Worm (Caenorhabditis elegans) whole organism, L4 larva: Measurements from ENCODE around the gene F52B10.3.

Experiments
- F10B5.3 ChIP-seq: sonication (generic microtip); optimal IDR thresholded peaks from 2 replicates; lab custom pipeline; 2016; ENCODE audit warnings: mild to moderate bottlenecking, missing genetic modification characterization, missing compliant biosample characterization
- F37D6.2 ChIP-seq: sonication (generic microtip); optimal IDR thresholded peaks from 2 replicates; lab custom pipeline; 2016; ENCODE audit warnings: mild to moderate bottlenecking, missing genetic modification characterization, missing compliant biosample characterization
- F49E8.2 ChIP-seq: sonication (generic microtip); optimal IDR thresholded peaks from 2 replicates; lab custom pipeline; 2016; ENCODE audit warnings: missing compliant biosample characterization, mild to moderate bottlenecking, missing genetic modification characterization, borderline replicate concordance
- R02D3.7 ChIP-seq: fragments of 150-350 bp; sonication (generic microtip); optimal IDR thresholded peaks from 3 replicates; lab custom pipeline; 2014; ENCODE audit warnings: missing biosample characterization, missing genetic modification characterization
- T26A8.4 ChIP-seq: fragments of 200-800 bp; sonication (Bioruptor generic); IDR thresholded peaks from 2 replicates; pipeline ENCODE4 v1.3.6; 2022; ENCODE audit warnings: missing genetic modification characterization, missing compliant biosample characterization
- Y48G9A.11 ChIP-seq: fragments of 200-800 bp; sonication (Bioruptor generic); IDR thresholded peaks from 2 replicates; pipeline ENCODE4 v1.3.6; 2022; ENCODE audit warnings: missing genetic modification reagents, missing genetic modification characterization, missing compliant biosample characterization
- Y75B8A.6 ChIP-seq: fragments of 200-800 bp; sonication (Bioruptor generic); IDR thresholded peaks from 2 replicates; pipeline ENCODE4 v1.3.6; 2022; ENCODE audit warnings: missing genetic modification reagents, missing genetic modification characterization, missing compliant biosample characterization
- ZK546.5 ChIP-seq, 2 experiments: sonication (generic microtip); optimal IDR thresholded peaks; 2 replicates each; lab custom pipeline; 2017; ENCODE audit warnings: missing biosample characterization in 2 of 2, missing genetic modification characterization in 2 of 2
- aha-1 ChIP-seq: fragments of 150-350 bp; peaks from one replicate; lab custom pipeline; 2014; ENCODE audit warnings: missing biosample characterization, missing genetic modification characterization
- aly-2 ChIP-seq: sonication (generic microtip); optimal IDR thresholded peaks from 2 replicates; lab custom pipeline; 2018; ENCODE audit warnings: missing biosample characterization, missing genetic modification characterization
- arid-1 ChIP-seq: fragments of 200-800 bp; sonication (Bioruptor generic); conservative IDR thresholded peaks from 2 replicates; pipeline ENCODE4 v1.3.6; 2022; ENCODE audit warnings: missing genetic modification reagents, missing genetic modification characterization, missing compliant biosample characterization
- attf-4 ChIP-seq: sonication (generic microtip); optimal IDR thresholded peaks from 3 replicates; lab custom pipeline; 2017; ENCODE audit warnings: missing biosample characterization, missing genetic modification characterization
- ceh-20 ChIP-seq: fragments of 200-800 bp; sonication (Bioruptor generic); IDR thresholded peaks from 2 replicates; pipeline ENCODE4 v1.3.6; 2022; ENCODE audit warnings: missing genetic modification reagents, missing genetic modification characterization, missing compliant biosample characterization
- ceh-62 ChIP-seq: sonication (generic microtip); optimal IDR thresholded peaks from 2 replicates; lab custom pipeline; 2017; ENCODE audit warnings: missing biosample characterization, missing genetic modification characterization
- ces-1 ChIP-seq: fragments of 150-350 bp; sonication (generic microtip); optimal IDR thresholded peaks from 4 replicates; lab custom pipeline; 2014; ENCODE audit warnings: missing biosample characterization, missing genetic modification reagents, missing genetic modification characterization
- cey-2 ChIP-seq: sonication (generic microtip); optimal IDR thresholded peaks from 3 replicates; lab custom pipeline; 2017; ENCODE audit warnings: missing genetic modification characterization, mild to moderate bottlenecking, missing compliant biosample characterization, antibody characterized with exemption, borderline replicate concordance; ENCODE audit not compliant: insufficient read depth
- dmd-8 ChIP-seq: fragments of 200-800 bp; sonication (Bioruptor generic); IDR thresholded peaks from 2 replicates; pipeline ENCODE4 v1.3.6; 2022; ENCODE audit warnings: missing genetic modification characterization, missing compliant biosample characterization
- dmd-9 ChIP-seq: fragments of 200-800 bp; sonication (Bioruptor generic); IDR thresholded peaks from 2 replicates; pipeline ENCODE4 v1.3.6; 2022; ENCODE audit warnings: missing genetic modification reagents, missing genetic modification characterization, missing compliant biosample characterization
- egl-43 ChIP-seq: fragments of 200-800 bp; sonication (Bioruptor generic); IDR thresholded peaks from 2 replicates; pipeline ENCODE4 v1.3.6; 2022; ENCODE audit warnings: missing genetic modification reagents, missing genetic modification characterization, missing compliant biosample characterization
- hif-1 ChIP-seq, 2 experiments: sonication (generic microtip); optimal IDR thresholded peaks; 2 replicates each; lab custom pipeline; 2016 to 2017; ENCODE audit warnings: missing compliant biosample characterization in 2 of 2, missing genetic modification characterization in 2 of 2, missing genetic modification reagents in 2 of 2, missing genotype in 2 of 2, mild to moderate bottlenecking in 1 of 2
- hmg-1.1 ChIP-seq: fragments of 200-800 bp; sonication (Bioruptor generic); IDR thresholded peaks from 2 replicates; pipeline ENCODE4 v1.3.6; 2022; ENCODE audit warnings: missing genetic modification reagents, missing genetic modification characterization, missing compliant biosample characterization
- jun-1 ChIP-seq: fragments of 150-350 bp; optimal IDR thresholded peaks from 2 replicates; lab custom pipeline; 2014; ENCODE audit warnings: missing biosample characterization, missing genetic modification reagents, missing genetic modification characterization
- lin-1 ChIP-seq: fragments of 200-800 bp; sonication (Bioruptor generic); IDR thresholded peaks from 2 replicates; pipeline ENCODE4 v1.3.6; 2022; ENCODE audit warnings: missing genetic modification reagents, missing genetic modification characterization, missing compliant biosample characterization
- lin-13 ChIP-seq: fragments of 150-350 bp; optimal IDR thresholded peaks from 2 replicates; lab custom pipeline; 2014; ENCODE audit warnings: missing biosample characterization, missing genetic modification reagents, missing genetic modification characterization
- lin-38 ChIP-seq: fragments of 200-800 bp; sonication (Bioruptor generic); IDR thresholded peaks from 2 replicates; pipeline ENCODE4 v1.3.6; 2022; ENCODE audit warnings: missing genetic modification reagents, missing genetic modification characterization, missing compliant biosample characterization
- lsy-2 ChIP-seq, 2 experiments: fragments of 150-350 bp in 1 of 2; sonication (generic microtip) in 1 of 2; optimal IDR thresholded peaks; 2 replicates each; lab custom pipeline; 2014 to 2017; ENCODE audit warnings: missing biosample characterization in 2 of 2, missing genetic modification characterization in 2 of 2
- madf-5 ChIP-seq, 2 experiments: fragments of 200-800 bp; sonication (Bioruptor generic); IDR thresholded peaks; 2 replicates each; pipeline ENCODE4 v1.3.6; 2022; ENCODE audit warnings: missing compliant biosample characterization in 2 of 2, missing genetic modification characterization in 2 of 2
- mep-1 ChIP-seq: fragments of 150-350 bp; sonication (generic microtip); optimal IDR thresholded peaks from 3 replicates; lab custom pipeline; 2014; ENCODE audit warnings: missing biosample characterization, missing genetic modification characterization
- mes-2 ChIP-seq: sonication (generic microtip); optimal IDR thresholded peaks from 2 replicates; lab custom pipeline; 2016; ENCODE audit warnings: missing genotype, mild to moderate bottlenecking, missing genetic modification characterization, missing compliant biosample characterization; ENCODE audit not compliant: poor library complexity, severe bottlenecking
- nhr-10 ChIP-seq: fragments of 150-350 bp; optimal IDR thresholded peaks from 2 replicates; lab custom pipeline; 2014; ENCODE audit warnings: missing biosample characterization, missing genetic modification characterization
- nhr-102 ChIP-seq: sonication (generic microtip); optimal IDR thresholded peaks from 2 replicates; lab custom pipeline; 2016; ENCODE audit warnings: mild to moderate bottlenecking, missing genetic modification characterization, moderate library complexity, missing compliant biosample characterization
- nhr-11 ChIP-seq: fragments of 150-350 bp; optimal IDR thresholded peaks from 2 replicates; lab custom pipeline; 2014; ENCODE audit warnings: missing biosample characterization, missing genetic modification characterization
- nhr-25 ChIP-seq: sonication (generic microtip); optimal IDR thresholded peaks from 2 replicates; lab custom pipeline; 2017; ENCODE audit warnings: missing genetic modification characterization, mild to moderate bottlenecking, missing compliant biosample characterization, antibody characterized with exemption, moderate library complexity, borderline replicate concordance; ENCODE audit not compliant: insufficient read depth
- nhr-41 ChIP-seq: fragments of 200-800 bp; sonication (Bioruptor generic); IDR thresholded peaks from 2 replicates; pipeline ENCODE4 v1.3.6; 2022; ENCODE audit warnings: missing genetic modification reagents, missing genetic modification characterization, missing compliant biosample characterization
- nhr-42 ChIP-seq: fragments of 200-800 bp; sonication (Bioruptor generic); IDR thresholded peaks from 2 replicates; pipeline ENCODE4 v1.3.6; 2022; ENCODE audit warnings: missing genetic modification characterization, missing compliant biosample characterization
- php-3 ChIP-seq: fragments of 200-800 bp; sonication (Bioruptor generic); IDR thresholded peaks from 2 replicates; pipeline ENCODE4 v1.3.6; 2022; ENCODE audit warnings: missing genetic modification reagents, missing genetic modification characterization, missing compliant biosample characterization
- pqm-1 ChIP-seq: sonication (generic microtip); optimal IDR thresholded peaks from 2 replicates; lab custom pipeline; 2017; ENCODE audit warnings: missing biosample characterization, missing genetic modification characterization
- saeg-2 ChIP-seq: fragments of 200-800 bp; sonication (Bioruptor generic); IDR thresholded peaks from 2 replicates; pipeline ENCODE4 v1.3.6; 2022; ENCODE audit warnings: missing genetic modification reagents, missing genetic modification characterization, missing compliant biosample characterization
- set-16 ChIP-seq: fragments of 200-800 bp; sonication (Bioruptor generic); IDR thresholded peaks from 2 replicates; pipeline ENCODE4 v1.3.6; 2022; ENCODE audit warnings: missing genetic modification reagents, missing genetic modification characterization, missing compliant biosample characterization
- skn-1 ChIP-seq: fragments of 150-350 bp; optimal IDR thresholded peaks from 2 replicates; lab custom pipeline; 2014; ENCODE audit warnings: missing biosample characterization, missing genetic modification characterization
- spr-1 ChIP-seq: sonication (generic microtip); optimal IDR thresholded peaks from 2 replicates; lab custom pipeline; 2016; ENCODE audit warnings: mild to moderate bottlenecking, missing genetic modification characterization, missing compliant biosample characterization
- spr-3 ChIP-seq: fragments of 200-800 bp; sonication (Bioruptor generic); optimal IDR thresholded peaks from 2 replicates; lab custom pipeline; 2018; ENCODE audit warnings: mild to moderate bottlenecking, missing genetic modification characterization, missing compliant biosample characterization
- tra-1 ChIP-seq: fragments of 200-800 bp; sonication (Bioruptor generic); IDR thresholded peaks from 2 replicates; pipeline ENCODE4 v1.3.6; 2022; ENCODE audit warnings: missing genetic modification reagents, missing genetic modification characterization, missing compliant biosample characterization
- unc-130 ChIP-seq: sonication (generic microtip); optimal IDR thresholded peaks from 2 replicates; lab custom pipeline; 2016; ENCODE audit warnings: missing genetic modification reagents, missing genetic modification characterization, missing compliant biosample characterization
- unc-62 ChIP-seq, 3 experiments: fragments of 150-350 bp in 1 of 3; sonication (generic microtip); optimal IDR thresholded peaks in 2 of 3; peaks in 1 of 3; 1 replicate in 1 of 3; 2 replicates in 2 of 3; lab custom pipeline; 2014 to 2017; ENCODE audit warnings: missing biosample characterization in 3 of 3, missing genetic modification characterization in 3 of 3, missing genetic modification reagents in 3 of 3, missing genotype in 1 of 3
- zfp-2 ChIP-seq: sonication (generic microtip); optimal IDR thresholded peaks from 2 replicates; lab custom pipeline; 2016; ENCODE audit warnings: mild to moderate bottlenecking, missing genetic modification characterization, missing compliant biosample characterization
- zfp-3 ChIP-seq: fragments of 200-800 bp; sonication (Bioruptor generic); conservative IDR thresholded peaks from 2 replicates; pipeline ENCODE4 v1.3.6; 2022; ENCODE audit warnings: missing genetic modification reagents, missing genetic modification characterization, missing compliant biosample characterization
- ztf-11 ChIP-seq: fragments of 150-350 bp; optimal IDR thresholded peaks from 2 replicates; lab custom pipeline; 2014; ENCODE audit warnings: missing biosample characterization, missing genetic modification characterization
- ztf-7 ChIP-seq: fragments of 150-350 bp; optimal IDR thresholded peaks from 2 replicates; lab custom pipeline; 2014; ENCODE audit warnings: missing biosample characterization, missing genetic modification characterization

F52B10.3 gene

DNA sequence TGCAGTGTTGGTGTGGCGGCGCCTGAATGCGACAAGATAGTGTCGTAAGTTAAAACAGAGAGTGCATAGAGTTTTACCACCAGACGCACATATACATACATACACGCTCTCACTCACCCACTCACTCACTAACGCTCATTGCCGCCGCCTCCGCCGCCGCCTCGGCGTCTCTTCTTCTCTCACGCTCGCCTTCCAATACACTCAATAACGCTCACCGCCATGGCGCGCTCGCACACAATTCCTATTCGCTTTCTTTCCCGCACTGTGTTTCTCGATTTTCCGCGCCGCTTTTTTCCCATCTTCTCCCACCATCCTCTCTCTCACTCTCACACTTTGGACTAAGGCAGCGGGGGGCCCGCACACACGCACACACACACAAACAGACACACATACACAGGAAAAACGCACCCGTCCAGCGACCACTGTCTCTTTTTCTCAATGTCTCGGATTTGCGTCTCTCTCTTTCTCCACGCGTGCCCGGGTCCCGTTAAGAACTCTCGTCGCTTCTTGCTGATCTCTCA, 45.7 kb downstream of the F52B10.3 start, which contains the start of gene kin-29:
Gene kin-29 (minus strand): TSS at position 51 of the 521 bp plus-strand sequence.
- TF ChIP-seq nhr-42 (GFP tag; lab: Robert Waterston, UW), result no peak
- TF ChIP-seq ztf-7 (tag; lab: Kevin White, UChicago), result peak; percentile 31
- TF ChIP-seq skn-1 (tag; lab: Kevin White, UChicago), result no peak
- TF ChIP-seq saeg-2, result 0 out of 2 replicates have a peak, but pooled peaks have one; percentile 40
- no peak for TF ChIP-seq attf-4 (tag; lab: Kevin White, UChicago)
- TF ChIP-seq zfp-3 (GFP tag; lab: Robert Waterston, UW), result no peak
- TF ChIP-seq unc-130 (GFP tag; lab: Kevin White, UChicago), result no peak
- TF ChIP-seq ceh-20 (GFP tag; lab: Robert Waterston, UW), result 0 out of 2 replicates have a peak, but pooled peaks have one; percentile 48
- TF ChIP-seq lin-1, result peak; percentile 37; the same call in 1 of the 2 replicates
- TF ChIP-seq dmd-8 (GFP tag; lab: Robert Waterston, UW), result no peak
- TF ChIP-seq lin-13, result peak; percentile 56
- TF ChIP-seq T26A8.4, result peak; percentile 82
- no peak for TF ChIP-seq ces-1 (GFP tag; lab: Kevin White, UChicago)
- TF ChIP-seq madf-5 (GFP tag; IDR thresholded peaks at IDR 0.05; lab: Robert Waterston, UW), result no peak
- TF ChIP-seq nhr-102, result peak; percentile 64
- TF ChIP-seq F37D6.2, result peak; percentile 84
- TF ChIP-seq nhr-11 (tag; lab: Kevin White, UChicago), result peak; percentile 77
- no peak for TF ChIP-seq aly-2
- TF ChIP-seq Y75B8A.6 (GFP tag; lab: Robert Waterston, UW), result no peak
- no peak for TF ChIP-seq F49E8.2
- no peak for TF ChIP-seq cey-2 (tag; lab: Kevin White, UChicago)
- peak; percentile 24 for TF ChIP-seq pqm-1 (tag; lab: Kevin White, UChicago)
- no peak for TF ChIP-seq Y48G9A.11
- peak; percentile 62; the same call in 1 of the 2 replicates for TF ChIP-seq dmd-9 (GFP tag; lab: Robert Waterston, UW)
- peak; percentile 44; the same call in 1 of the 2 replicates for TF ChIP-seq tra-1
- peak in 1 of 2 experiments; percentile 99 for TF ChIP-seq unc-62 (GFP tag; optimal IDR thresholded peaks at IDR 0.05 in 1 of 2; lab: Kevin White, UChicago)
- TF ChIP-seq unc-62 (tag; optimal IDR thresholded peaks at IDR 0.05; lab: Kevin White, UChicago), result no peak
- peak; percentile 82 for TF ChIP-seq nhr-10 (tag; lab: Kevin White, UChicago)
- no peak for TF ChIP-seq R02D3.7 (tag; lab: Kevin White, UChicago)
- no peak for TF ChIP-seq ztf-11
- TF ChIP-seq mes-2 (tag; lab: Kevin White, UChicago), result peak; percentile 65
- TF ChIP-seq spr-1 (tag; lab: Kevin White, UChicago), result peak; percentile 80
- TF ChIP-seq arid-1 (GFP tag; lab: Robert Waterston, UW), result peak; percentile 53; the same call in 1 of the 2 replicates
- no peak for TF ChIP-seq zfp-2 (tag; lab: Kevin White, UChicago)
- peak; percentile 95 for TF ChIP-seq hmg-1.1
- peak; percentile 92 for TF ChIP-seq set-16 (GFP tag; lab: Robert Waterston, UW)
- TF ChIP-seq F10B5.3 (tag; lab: Kevin White, UChicago), result peak; percentile 46
- TF ChIP-seq ZK546.5 (tag; optimal IDR thresholded peaks at IDR 0.05; lab: Kevin White, UChicago), result no peak
- TF ChIP-seq mep-1, result peak; percentile 92
- TF ChIP-seq lsy-2 (tag; optimal IDR thresholded peaks at IDR 0.05; lab: Kevin White, UChicago), result peak; percentile 53 to 59
- peak; percentile 82 for TF ChIP-seq jun-1 (tag; lab: Kevin White, UChicago)
- TF ChIP-seq aha-1, result peak; percentile 99
- TF ChIP-seq hif-1 (tag; optimal IDR thresholded peaks at IDR 0.05; lab: Kevin White, UChicago), result peak; percentile 45 to 90
- TF ChIP-seq nhr-25 (tag; lab: Kevin White, UChicago), result peak; percentile 87
- peak; percentile 34 for TF ChIP-seq spr-3 (GFP tag; lab: Kevin White, UChicago)
- TF ChIP-seq lin-38, result no peak; the same call in 1 of the 2 replicates
- TF ChIP-seq egl-43 (GFP tag; lab: Robert Waterston, UW), result peak; percentile 82
- peak; percentile 61 for TF ChIP-seq php-3
- TF ChIP-seq nhr-41, result peak; percentile 5; the same call in 1 of the 2 replicates
- TF ChIP-seq ceh-62, result no peak
